Fruit fly (Drosophila melanogaster) whole organism, embryonic: ENCODE results near the gene CG31288.

Source experiments
- Atf6 ChIP-seq: fragments of 200-800 bp; sonication (Bioruptor generic); IDR thresholded peaks from 2 replicates; pipeline ENCODE4 v1.3.6; 2022; ENCODE audit warnings: missing biosample characterization, missing genetic modification characterization
- C15 ChIP-seq: fragments of 200-800 bp; sonication (Bioruptor generic); IDR thresholded peaks from 3 replicates; pipeline ENCODE4 v1.3.6; 2022; ENCODE audit warnings: missing biosample characterization, missing genetic modification characterization
- CG10979 ChIP-seq: fragments of 200-800 bp; sonication (Bioruptor generic); optimal IDR thresholded peaks from 2 replicates; lab custom pipeline; 2018; ENCODE audit warnings: missing biosample characterization, mild to moderate bottlenecking, missing genetic modification characterization, moderate library complexity
- CG11696 ChIP-seq: fragments of 200-800 bp; sonication (Bioruptor generic); IDR thresholded peaks from 2 replicates; pipeline ENCODE4 v1.3.6; 2022; ENCODE audit warnings: missing biosample characterization, missing genetic modification characterization
- CG1529 ChIP-seq: fragments of 200-800 bp; sonication (Bioruptor generic); optimal IDR thresholded peaks from 3 replicates; lab custom pipeline; 2018; ENCODE audit warnings: missing biosample characterization, missing genetic modification characterization
- CG16815 ChIP-seq: fragments of 200-800 bp; sonication (Bioruptor generic); optimal IDR thresholded peaks from 3 replicates; lab custom pipeline; 2017; ENCODE audit warnings: missing biosample characterization, mild to moderate bottlenecking, missing genetic modification characterization
- CG17612 ChIP-seq: fragments of 200-800 bp; sonication (Bioruptor generic); IDR thresholded peaks from 2 replicates; pipeline ENCODE4 v1.3.6; 2022; ENCODE audit warnings: missing biosample characterization, missing genetic modification characterization
- CG30403 ChIP-seq: fragments of 200-800 bp; sonication (Bioruptor generic); optimal IDR thresholded peaks from 3 replicates; lab custom pipeline; 2016; ENCODE audit warnings: missing biosample characterization, missing genetic modification characterization
- CG32532 ChIP-seq: fragments of 200-800 bp; sonication (Bioruptor generic); IDR thresholded peaks from 2 replicates; pipeline ENCODE4 v1.3.6; 2022; ENCODE audit warnings: missing biosample characterization, missing genetic modification characterization
- CG3407 ChIP-seq: fragments of 200-800 bp; sonication (Bioruptor generic); optimal IDR thresholded peaks from 2 replicates; lab custom pipeline; 2018; ENCODE audit warnings: missing biosample characterization, mild to moderate bottlenecking, missing genetic modification characterization
- CG3726 ChIP-seq: fragments of 200-800 bp; sonication (Bioruptor generic); IDR thresholded peaks from 3 replicates; pipeline ENCODE4, ENCODE4 v1.3.6; 2022; ENCODE audit warnings: missing biosample characterization, missing genetic modification characterization
- CG5245 ChIP-seq: fragments of 200-800 bp; sonication (Bioruptor generic); optimal IDR thresholded peaks from 3 replicates; lab custom pipeline; 2016; ENCODE audit warnings: missing biosample characterization, missing genetic modification characterization
- CG6175 ChIP-seq: fragments of 200-800 bp; sonication (Bioruptor generic); IDR thresholded peaks from 3 replicates; pipeline ENCODE4 v1.3.6; 2022; ENCODE audit warnings: missing biosample characterization, missing genetic modification characterization
- CG7786 ChIP-seq: fragments of 200-800 bp; sonication (Bioruptor generic); optimal IDR thresholded peaks from 2 replicates; lab custom pipeline; 2016; ENCODE audit warnings: missing biosample characterization, missing genetic modification characterization
- CG7839 ChIP-seq: fragments of 200-800 bp; sonication (Bioruptor generic); optimal IDR thresholded peaks from 3 replicates; lab custom pipeline; 2018; ENCODE audit warnings: missing biosample characterization, mild to moderate bottlenecking, missing genetic modification characterization, moderate library complexity
- CG7987 ChIP-seq: fragments of 200-800 bp; sonication (Bioruptor generic); optimal IDR thresholded peaks from 2 replicates; lab custom pipeline; 2018; ENCODE audit warnings: missing biosample characterization, mild to moderate bottlenecking, missing genetic modification characterization, moderate library complexity
- CG8944 ChIP-seq: fragments of 200-800 bp; sonication (Bioruptor generic); optimal IDR thresholded peaks from 3 replicates; lab custom pipeline; 2016; ENCODE audit warnings: missing biosample characterization, missing genetic modification characterization
- CG9797 ChIP-seq: fragments of 200-800 bp; sonication (Bioruptor generic); optimal IDR thresholded peaks from 3 replicates; lab custom pipeline; 2018; ENCODE audit warnings: missing biosample characterization, mild to moderate bottlenecking, missing genetic modification characterization
- Dad ChIP-seq: fragments of 200-800 bp; sonication (Bioruptor generic); optimal IDR thresholded peaks from 3 replicates; lab custom pipeline; 2016; ENCODE audit warnings: missing biosample characterization, missing genetic modification characterization
- E2f1 ChIP-seq: fragments of 200-800 bp; sonication (Bioruptor generic); IDR thresholded peaks from 2 replicates; pipeline ENCODE4 v1.3.6; 2022; ENCODE audit warnings: missing biosample characterization, missing genetic modification characterization
- Fer1 ChIP-seq: fragments of 200-800 bp; sonication (Bioruptor generic); optimal IDR thresholded peaks from 2 replicates; lab custom pipeline; 2017; ENCODE audit warnings: missing biosample characterization, mild to moderate bottlenecking, missing genetic modification characterization
- Fer3 ChIP-seq: fragments of 200-800 bp; sonication (Bioruptor generic); optimal IDR thresholded peaks from 2 replicates; lab custom pipeline; 2018; ENCODE audit warnings: missing biosample characterization, mild to moderate bottlenecking, missing genetic modification characterization, moderate library complexity
- H2.0 ChIP-seq: fragments of 200-800 bp; sonication (Bioruptor generic); IDR thresholded peaks from 2 replicates; pipeline ENCODE4 v1.3.6; 2022; ENCODE audit warnings: missing biosample characterization, missing genetic modification characterization
- HLH4C ChIP-seq: fragments of 200-800 bp; sonication (Bioruptor generic); IDR thresholded peaks from 3 replicates; pipeline ENCODE4 v1.3.6; 2022; ENCODE audit warnings: missing biosample characterization, missing genetic modification characterization; ENCODE audit not compliant: partially characterized antibody
- Hey ChIP-seq: fragments of 200-800 bp; sonication (Bioruptor generic); optimal IDR thresholded peaks from 3 replicates; lab custom pipeline; 2018; ENCODE audit warnings: missing biosample characterization, mild to moderate bottlenecking, missing genetic modification characterization
- HmgD ChIP-seq: fragments of 200-800 bp; sonication (Bioruptor generic); optimal IDR thresholded peaks from 3 replicates; lab custom pipeline; 2016; ENCODE audit warnings: missing biosample characterization, missing genetic modification characterization
- Kr ChIP-seq: fragments of 200-800 bp; sonication (Bioruptor generic); optimal IDR thresholded peaks from 2 replicates; lab custom pipeline; 2017; ENCODE audit warnings: missing biosample characterization, mild to moderate bottlenecking, missing genetic modification characterization
- NK7.1 ChIP-seq: fragments of 200-800 bp; sonication (Bioruptor generic); optimal IDR thresholded peaks from 3 replicates; lab custom pipeline; 2016; ENCODE audit warnings: missing biosample characterization, missing genetic modification characterization
- Poxn ChIP-seq: fragments of 200-800 bp; sonication (Bioruptor generic); IDR thresholded peaks from 2 replicates; pipeline ENCODE4 v1.3.6; 2022; ENCODE audit warnings: missing biosample characterization, missing genetic modification characterization
- Rx ChIP-seq: fragments of 200-800 bp; sonication (Bioruptor generic); IDR thresholded peaks from 2 replicates; pipeline ENCODE4 v1.3.6; 2022; ENCODE audit warnings: missing biosample characterization, missing genetic modification characterization
- Sox102F ChIP-seq: fragments of 200-800 bp; sonication (Bioruptor generic); optimal IDR thresholded peaks from 2 replicates; lab custom pipeline; 2018; ENCODE audit warnings: missing biosample characterization, mild to moderate bottlenecking, missing genetic modification characterization, moderate library complexity
- Trl ChIP-seq, 3 experiments: fragments of >200 bp in 2 of 3; fragments of 200-800 bp in 1 of 3; sonication (Bioruptor generic) in 1 of 3; optimal IDR thresholded peaks; 2 replicates in 1 of 3; 3 replicates in 2 of 3; lab custom pipeline; 2016 to 2017; ENCODE audit warnings: missing biosample characterization in 1 of 3, missing genetic modification characterization in 1 of 3
- Xrp1 ChIP-seq: fragments of 200-800 bp; sonication (Bioruptor generic); IDR thresholded peaks from 2 replicates; pipeline ENCODE4 v1.3.6; 2022; ENCODE audit warnings: missing biosample characterization, missing genetic modification characterization
- ab ChIP-seq: fragments of 200-800 bp; sonication (Bioruptor generic); optimal IDR thresholded peaks from 2 replicates; lab custom pipeline; 2016; ENCODE audit warnings: missing biosample characterization, missing genetic modification characterization
- bbx ChIP-seq: fragments of 200-800 bp; sonication (Bioruptor generic); IDR thresholded peaks from 2 replicates; pipeline ENCODE4 v1.3.6; 2022; ENCODE audit warnings: missing biosample characterization, missing genetic modification characterization; ENCODE audit not compliant: partially characterized antibody
- btn ChIP-seq: fragments of 200-800 bp; sonication (Bioruptor generic); optimal IDR thresholded peaks from 2 replicates; lab custom pipeline; 2016; ENCODE audit warnings: missing biosample characterization, missing genetic modification characterization
- chm ChIP-seq: fragments of 200-800 bp; sonication (Bioruptor generic); IDR thresholded peaks from 2 replicates; pipeline ENCODE4 v1.3.6; 2022; ENCODE audit warnings: missing biosample characterization, missing genetic modification characterization
- crc ChIP-seq: fragments of 200-800 bp; sonication (Bioruptor generic); optimal IDR thresholded peaks from 2 replicates; lab custom pipeline; 2016; ENCODE audit warnings: missing biosample characterization, missing genetic modification characterization
- gem ChIP-seq: fragments of 200-800 bp; sonication (Bioruptor generic); optimal IDR thresholded peaks from 2 replicates; lab custom pipeline; 2019; ENCODE audit warnings: missing biosample characterization, mild to moderate bottlenecking, missing genetic modification characterization, moderate library complexity
- hb ChIP-seq: fragments of 200-800 bp; sonication (Bioruptor generic); IDR thresholded peaks from 3 replicates; pipeline ENCODE4 v1.3.6; 2022; ENCODE audit warnings: missing biosample characterization, missing genetic modification characterization; ENCODE audit not compliant: partially characterized antibody
- jigr1 ChIP-seq: fragments of 200-800 bp; sonication (Bioruptor generic); IDR thresholded peaks from 3 replicates; pipeline ENCODE4 v1.3.6; 2022; ENCODE audit warnings: missing biosample characterization, missing genetic modification characterization
- lab ChIP-seq: fragments of 200-800 bp; sonication (Bioruptor generic); optimal IDR thresholded peaks from 3 replicates; lab custom pipeline; 2017; ENCODE audit warnings: missing biosample characterization, missing genetic modification characterization, mild to moderate bottlenecking, moderate library complexity, missing genetic modification reagents
- lmd ChIP-seq: fragments of 200-800 bp; sonication (Bioruptor generic); IDR thresholded peaks from 2 replicates; pipeline ENCODE4 v1.3.6; 2022; ENCODE audit warnings: missing biosample characterization, missing genetic modification characterization
- mam ChIP-seq: fragments of 200-800 bp; sonication (Bioruptor generic); optimal IDR thresholded peaks from 3 replicates; lab custom pipeline; 2016; ENCODE audit warnings: missing biosample characterization, missing genetic modification characterization
- nmo ChIP-seq: fragments of 200-800 bp; sonication (Bioruptor generic); optimal IDR thresholded peaks from 2 replicates; lab custom pipeline; 2018; ENCODE audit warnings: missing biosample characterization, mild to moderate bottlenecking, missing genetic modification characterization, moderate library complexity
- pan ChIP-seq, 4 experiments: fragments of >200 bp in 3 of 4; fragments of 200-800 bp in 1 of 4; sonication (Bioruptor generic) in 1 of 4; optimal IDR thresholded peaks in 3 of 4; IDR thresholded peaks in 1 of 4; 2 replicates each; pipeline versions ENCODE4 v1.3.6 to Lab custom; 2017 to 2022; ENCODE audit warnings: missing biosample characterization in 2 of 4, missing genetic modification characterization in 2 of 4, mixed read lengths in 1 of 4
- pzg ChIP-seq: fragments of 200-800 bp; sonication (Bioruptor generic); optimal IDR thresholded peaks from 3 replicates; lab custom pipeline; 2018; ENCODE audit warnings: missing biosample characterization, mild to moderate bottlenecking, missing genetic modification characterization, moderate library complexity
- ro ChIP-seq: fragments of 200-800 bp; sonication (Bioruptor generic); IDR thresholded peaks from 2 replicates; pipeline ENCODE4 v1.3.6; 2022; ENCODE audit warnings: missing biosample characterization, missing genetic modification characterization
- scrt ChIP-seq: fragments of 200-800 bp; sonication (Bioruptor generic); optimal IDR thresholded peaks from 2 replicates; lab custom pipeline; 2018; ENCODE audit warnings: missing biosample characterization, mild to moderate bottlenecking, missing genetic modification characterization, moderate library complexity
- vvl ChIP-seq: fragments of 200-800 bp; sonication (Bioruptor generic); IDR thresholded peaks from 2 replicates; pipeline ENCODE4 v1.3.6; 2022; ENCODE audit warnings: missing biosample characterization, missing genetic modification characterization
- zf30C ChIP-seq: fragments of 200-800 bp; sonication (Bioruptor generic); optimal IDR thresholded peaks from 3 replicates; lab custom pipeline; 2018; ENCODE audit warnings: missing biosample characterization, mild to moderate bottlenecking, missing genetic modification characterization

The CG31288 gene

dm6 chr3R:25281165-25281564, 18.2 kb downstream of the CG31288 start, which contains the start of gene CG11892 (continued):
- TF ChIP-seq Hey (peak; percentile 53), E2f1 (GFP tag; lab: Robert Waterston, UW) (no peak), pzg (GFP tag; lab: Kevin White, UChicago) (no peak), btn (GFP tag; lab: Kevin White, UChicago) (no peak), Kr (GFP tag; lab: Kevin White, UChicago) (no peak), CG5245 (GFP tag; lab: Kevin White, UChicago) (no peak), ro (GFP tag; lab: Robert Waterston, UW) (no peak), Xrp1 (GFP tag; lab: Robert Waterston, UW) (no peak), Dad (no peak), CG10979 (tag; lab: Kevin White, UChicago) (no peak), lab (GFP tag; lab: Kevin White, UChicago) (peak; percentile 83), chm (GFP tag; lab: Robert Waterston, UW) (no peak), CG9797 (GFP tag; lab: Kevin White, UChicago) (no peak), lmd (GFP tag; lab: Robert Waterston, UW) (no peak), nmo (GFP tag; lab: Kevin White, UChicago) (no peak), CG16815 (GFP tag; lab: Kevin White, UChicago) (no peak), CG8944 (GFP tag; lab: Kevin White, UChicago) (no peak), H2.0 (GFP tag; lab: Robert Waterston, UW) (no peak), Fer3 (tag; lab: Kevin White, UChicago) (peak; percentile 56), HLH4C (no peak), bbx (GFP tag; lab: Robert Waterston, UW) (no peak), Trl (optimal IDR thresholded peaks at IDR 0.05; lab: Kevin White, UChicago) (no peak), Trl (GFP tag; optimal IDR thresholded peaks at IDR 0.05; lab: Kevin White, UChicago) (no peak), Rx (GFP tag; lab: Robert Waterston, UW) (no peak), CG32532 (no peak), CG7839 (tag; lab: Kevin White, UChicago) (no peak), C15 (GFP tag; lab: Robert Waterston, UW) (0 out of 3 replicates have a peak, but pooled peaks have one; percentile 32), CG11696 (GFP tag; lab: Robert Waterston, UW) (no peak), CG17612 (GFP tag; lab: Robert Waterston, UW) (no peak), CG1529 (no peak), Sox102F (GFP tag; lab: Kevin White, UChicago) (peak; percentile 37), Atf6 (peak; percentile 21; the same call in 1 of the 2 replicates), CG3726 (GFP tag; lab: Robert Waterston, UW) (no peak), ab (no peak), NK7.1 (GFP tag; lab: Kevin White, UChicago) (no peak), CG7786 (GFP tag; lab: Kevin White, UChicago) (no peak), jigr1 (GFP tag; lab: Robert Waterston, UW) (no peak), pan (optimal IDR thresholded peaks at IDR 0.05; lab: Kevin White, UChicago) (no peak), pan (GFP tag; optimal IDR thresholded peaks at IDR 0.05 in 1 of 2, IDR thresholded peaks at IDR 0.05 in 1 of 2) (no peak), scrt (GFP tag; lab: Kevin White, UChicago) (peak; percentile 68), mam (no peak), gem (peak; percentile 53), vvl (no peak), CG30403 (GFP tag; lab: Kevin White, UChicago) (no peak), hb (GFP tag; lab: Robert Waterston, UW) (no peak), HmgD (GFP tag; lab: Kevin White, UChicago) (no peak), Fer1 (GFP tag; lab: Kevin White, UChicago) (peak; percentile 74), CG6175 (GFP tag; lab: Robert Waterston, UW) (no peak), crc (GFP tag; lab: Kevin White, UChicago) (no peak), CG7987 (GFP tag; lab: Kevin White, UChicago) (peak; percentile 80), zf30C (no peak), CG3407 (peak; percentile 42), Poxn (no peak)
